Fruit fly (Drosophila melanogaster) whole organism, larva: Measurements from ENCODE around the gene CG2964.

Experiments used
- noc ChIP-seq: fragments of 200-800 bp; sonication (Bioruptor generic); optimal IDR thresholded peaks from 3 replicates; lab custom pipeline; 2019; ENCODE audit warnings: missing biosample characterization, mild to moderate bottlenecking, missing genetic modification characterization, moderate library complexity

Gene CG2964

dm6 chr2L:2856960-2857584, 44.8 kb downstream of the CG2964 start, which contains the start of gene CG2991:
Gene CG2991 (plus strand): TSS chr2L:2857164.
- peak; percentile 21 for TF ChIP-seq noc

- peak; percentile 62 for TF ChIP-seq noc
Measured at dm6 chr2L:2857862-2858734, 45.9 kb downstream of the CG2964 start.

dm6 chr2L:2861140-2861884, 49.1 kb downstream of the CG2964 start:
- TF ChIP-seq noc, result no peak

- peak; percentile 11 for TF ChIP-seq noc
Measured at dm6 chr2L:2861885-2862620, 49.8 kb downstream of the CG2964 start.

dm6 chr2L:2862621-2862962, 50.4 kb downstream of the CG2964 start:
- TF ChIP-seq noc, result no peak
